Fruit fly (Drosophila melanogaster): ENCODE data around the gene Prosalpha4T1.

DNA sequence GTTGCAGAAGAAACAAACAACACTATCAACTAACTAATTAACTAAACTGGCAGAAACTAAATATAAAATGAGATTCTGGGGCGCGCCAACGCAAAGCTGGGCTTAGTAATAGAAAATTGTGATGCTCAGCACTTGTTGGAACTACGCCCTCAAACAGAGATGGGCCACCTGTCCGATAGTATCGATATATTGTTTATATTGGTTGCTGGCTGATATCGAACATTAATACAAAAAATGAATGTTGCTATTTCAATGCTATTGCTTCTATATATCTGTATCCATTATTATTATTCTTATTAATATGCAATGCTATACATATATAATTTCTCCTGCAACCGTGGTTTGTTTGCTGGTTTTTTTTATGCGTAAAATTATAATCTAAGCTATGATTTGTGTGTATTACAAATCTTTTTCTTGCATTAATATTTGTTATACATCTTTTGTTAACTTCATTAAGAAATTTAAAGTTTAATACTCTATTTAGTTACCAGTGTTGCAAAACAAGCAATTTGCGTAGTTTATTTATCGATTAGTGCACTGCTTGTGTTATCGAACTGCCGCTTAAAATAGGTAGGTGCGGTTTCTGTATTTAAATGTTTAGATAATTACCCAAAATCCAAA is 13.4 kb upstream of the Prosalpha4T1 start, which contains the start of gene CG31195:
- TF ChIP-seq CG10669 (GFP tag; optimal IDR thresholded peaks at IDR 0.05) (no peak), Ets96B (tag; optimal IDR thresholded peaks at IDR 0.05) (no peak), CG4318 (GFP tag; optimal IDR thresholded peaks at IDR 0.05) (no peak), Sox14 (GFP tag; optimal IDR thresholded peaks at IDR 0.05) (no peak), Eip78C (GFP tag) (no peak), fkh (GFP tag; optimal IDR thresholded peaks at IDR 0.05) (no peak), eg (GFP tag; IDR thresholded peaks at IDR 0.05) (no peak)
